Fruit fly (Drosophila melanogaster) whole organism, prepupa: ENCODE measurements around the gene CG11694.

Experiments used
- Blimp-1 ChIP-seq: fragments of 200-800 bp; sonication (Bioruptor generic); optimal IDR thresholded peaks from 3 replicates; lab custom pipeline; 2017; ENCODE audit warnings: missing biosample characterization, missing genetic modification characterization, mild to moderate bottlenecking, moderate library complexity, missing genetic modification reagents
- CG10631 ChIP-seq: fragments of 200-800 bp; sonication (Bioruptor generic); optimal IDR thresholded peaks from 2 replicates; lab custom pipeline; 2016; ENCODE audit warnings: missing biosample characterization, missing genetic modification characterization
- CG10669 ChIP-seq: fragments of 200-800 bp; sonication (Bioruptor generic); optimal IDR thresholded peaks from 3 replicates; lab custom pipeline; 2018; ENCODE audit warnings: missing biosample characterization, mild to moderate bottlenecking, missing genetic modification characterization, moderate library complexity
- CG11294 ChIP-seq: fragments of 200-800 bp; sonication (Bioruptor generic); IDR thresholded peaks from 2 replicates; pipeline ENCODE4 v1.3.6; 2022; ENCODE audit warnings: missing biosample characterization, missing genetic modification characterization
- CG11762 ChIP-seq: fragments of 200-800 bp; sonication (Bioruptor generic); optimal IDR thresholded peaks from 3 replicates; lab custom pipeline; 2016; ENCODE audit warnings: missing biosample characterization, missing genetic modification characterization; ENCODE audit not compliant: insufficient read depth
- CG11902 ChIP-seq: fragments of 200-800 bp; sonication (Bioruptor generic); optimal IDR thresholded peaks from 3 replicates; lab custom pipeline; 2016; ENCODE audit warnings: missing biosample characterization, missing genetic modification characterization
- CG15336 ChIP-seq: fragments of 200-800 bp; sonication (Bioruptor generic); IDR thresholded peaks from 2 replicates; pipeline ENCODE4 v1.3.6; 2022; ENCODE audit warnings: missing biosample characterization, missing genetic modification characterization
- CG1621 ChIP-seq: fragments of 200-800 bp; sonication (Bioruptor generic); optimal IDR thresholded peaks from 3 replicates; lab custom pipeline; 2018; ENCODE audit warnings: missing biosample characterization, mild to moderate bottlenecking, missing genetic modification characterization
- CG16779 ChIP-seq: fragments of 200-800 bp; sonication (Bioruptor generic); optimal IDR thresholded peaks from 3 replicates; lab custom pipeline; 2017; ENCODE audit warnings: missing biosample characterization, mild to moderate bottlenecking, missing genetic modification characterization
- CG31627 ChIP-seq: fragments of 200-800 bp; sonication (Bioruptor generic); optimal IDR thresholded peaks from 3 replicates; lab custom pipeline; 2016; ENCODE audit warnings: missing biosample characterization, missing genetic modification characterization
- CG32006 ChIP-seq: fragments of 200-800 bp; sonication (Bioruptor generic); optimal IDR thresholded peaks from 3 replicates; lab custom pipeline; 2017; ENCODE audit warnings: missing biosample characterization, mild to moderate bottlenecking, missing genetic modification characterization
- CG34406 ChIP-seq: fragments of 200-800 bp; sonication (Bioruptor generic); optimal IDR thresholded peaks from 3 replicates; lab custom pipeline; 2016; ENCODE audit warnings: missing biosample characterization, missing genetic modification characterization
- CG4318 ChIP-seq: fragments of 200-800 bp; sonication (Bioruptor generic); optimal IDR thresholded peaks from 3 replicates; lab custom pipeline; 2017; ENCODE audit warnings: missing biosample characterization, mild to moderate bottlenecking, missing genetic modification characterization
- CG6163 ChIP-seq: fragments of 200-800 bp; sonication (Bioruptor generic); IDR thresholded peaks from 3 replicates; pipeline ENCODE4 v1.3.6; 2022; ENCODE audit warnings: missing biosample characterization, missing genetic modification characterization
- CG6792 ChIP-seq: fragments of 200-800 bp; sonication (Bioruptor generic); optimal IDR thresholded peaks from 3 replicates; lab custom pipeline; 2016; ENCODE audit warnings: missing biosample characterization, missing genetic modification characterization
- CG6808 ChIP-seq: fragments of 200-800 bp; sonication (Bioruptor generic); optimal IDR thresholded peaks from 3 replicates; lab custom pipeline; 2017; ENCODE audit warnings: missing biosample characterization, missing genetic modification characterization, mild to moderate bottlenecking, moderate library complexity, missing genetic modification reagents
- CG6854 ChIP-seq: fragments of 200-800 bp; sonication (Bioruptor generic); optimal IDR thresholded peaks from 2 replicates; lab custom pipeline; 2017; ENCODE audit warnings: missing biosample characterization, mild to moderate bottlenecking, missing genetic modification characterization
- CG7368 ChIP-seq: fragments of 200-800 bp; sonication (Bioruptor generic); optimal IDR thresholded peaks from 3 replicates; lab custom pipeline; 2016; ENCODE audit warnings: missing biosample characterization, missing genetic modification characterization
- CG8632 ChIP-seq: fragments of 200-800 bp; sonication (Bioruptor generic); optimal IDR thresholded peaks from 3 replicates; lab custom pipeline; 2016; ENCODE audit warnings: missing biosample characterization, missing genetic modification characterization
- CG9139 ChIP-seq: fragments of 200-800 bp; sonication (Bioruptor generic); optimal IDR thresholded peaks from 3 replicates; lab custom pipeline; 2017; ENCODE audit warnings: missing biosample characterization, mild to moderate bottlenecking, missing genetic modification characterization
- Eip78C ChIP-seq: fragments of 200-800 bp; sonication (Bioruptor generic); peaks from one replicate; lab custom pipeline; 2016; ENCODE audit warnings: missing biosample characterization, missing genetic modification characterization
- Eip93F ChIP-seq: fragments of 200-800 bp; sonication (Bioruptor generic); optimal IDR thresholded peaks from 2 replicates; lab custom pipeline; 2016; ENCODE audit warnings: missing biosample characterization, mild to moderate bottlenecking, missing genetic modification characterization
- Ets21C ChIP-seq: fragments of 200-800 bp; sonication (Bioruptor generic); optimal IDR thresholded peaks from 3 replicates; lab custom pipeline; 2016; ENCODE audit warnings: missing biosample characterization, missing genetic modification characterization
- Ets96B ChIP-seq: fragments of 200-800 bp; optimal IDR thresholded peaks from 2 replicates; lab custom pipeline; 2019; ENCODE audit warnings: missing biosample characterization, mild to moderate bottlenecking, missing genetic modification characterization, moderate library complexity
- Gug ChIP-seq: fragments of 200-800 bp; sonication (Bioruptor generic); IDR thresholded peaks from 2 replicates; pipeline ENCODE4 v1.3.6; 2022; ENCODE audit warnings: missing biosample characterization, missing genetic modification characterization
- Hr38 ChIP-seq: sonication (Bioruptor generic); optimal IDR thresholded peaks from 2 replicates; lab custom pipeline; 2016; ENCODE audit warnings: missing biosample characterization, missing genetic modification characterization
- Hr39 ChIP-seq: fragments of 200-800 bp; sonication (Bioruptor generic); optimal IDR thresholded peaks from 2 replicates; lab custom pipeline; 2016; ENCODE audit warnings: missing biosample characterization, missing genetic modification characterization
- Hr4 ChIP-seq: fragments of 200-800 bp; sonication (Bioruptor generic); optimal IDR thresholded peaks from 3 replicates; lab custom pipeline; 2016; ENCODE audit warnings: missing biosample characterization, missing genetic modification characterization
- Lpt ChIP-seq: fragments of 200-800 bp; sonication (Bioruptor generic); optimal IDR thresholded peaks from 3 replicates; lab custom pipeline; 2016; ENCODE audit warnings: missing biosample characterization, missing genetic modification characterization
- Met ChIP-seq: fragments of 200-800 bp; sonication (Bioruptor generic); optimal IDR thresholded peaks from 3 replicates; lab custom pipeline; 2016; ENCODE audit warnings: missing biosample characterization, missing genetic modification characterization
- Smox ChIP-seq: fragments of 200-800 bp; sonication (Bioruptor generic); optimal IDR thresholded peaks from 3 replicates; lab custom pipeline; 2016; ENCODE audit warnings: missing biosample characterization, missing genetic modification characterization
- Sox102F ChIP-seq: fragments of 200-800 bp; sonication (Bioruptor generic); optimal IDR thresholded peaks from 2 replicates; lab custom pipeline; 2016; ENCODE audit warnings: missing biosample characterization, mild to moderate bottlenecking, missing genetic modification characterization
- Sox14 ChIP-seq: fragments of 200-800 bp; sonication (Bioruptor generic); optimal IDR thresholded peaks from 3 replicates; lab custom pipeline; 2016; ENCODE audit warnings: missing biosample characterization, missing genetic modification characterization
- Sox15 ChIP-seq: fragments of 200-800 bp; sonication (Bioruptor generic); optimal IDR thresholded peaks from 3 replicates; lab custom pipeline; 2016; ENCODE audit warnings: missing biosample characterization, missing genetic modification characterization
- achi ChIP-seq: fragments of 200-800 bp; sonication (Bioruptor generic); optimal IDR thresholded peaks from 3 replicates; lab custom pipeline; 2016; ENCODE audit warnings: missing biosample characterization, missing genetic modification characterization
- acj6 ChIP-seq: fragments of 200-800 bp; sonication (Bioruptor generic); optimal IDR thresholded peaks from 3 replicates; lab custom pipeline; 2016; ENCODE audit warnings: missing biosample characterization, missing genetic modification characterization
- cyc ChIP-seq: fragments of 200-800 bp; sonication (Bioruptor generic); optimal IDR thresholded peaks from 3 replicates; lab custom pipeline; 2016; ENCODE audit warnings: missing biosample characterization, missing genetic modification characterization
- dac ChIP-seq: fragments of 200-800 bp; sonication (Bioruptor generic); optimal IDR thresholded peaks from 2 replicates; lab custom pipeline; 2017; ENCODE audit warnings: missing biosample characterization, mild to moderate bottlenecking, missing genetic modification characterization
- esn ChIP-seq: fragments of 200-800 bp; sonication (Bioruptor generic); optimal IDR thresholded peaks from 2 replicates; lab custom pipeline; 2016; ENCODE audit warnings: missing biosample characterization, mild to moderate bottlenecking, missing genetic modification characterization, moderate library complexity
- fkh ChIP-seq: fragments of 200-800 bp; sonication (Bioruptor generic); optimal IDR thresholded peaks from 3 replicates; lab custom pipeline; 2017; ENCODE audit warnings: missing biosample characterization, mild to moderate bottlenecking, missing genetic modification characterization, moderate library complexity
- lz ChIP-seq: fragments of 200-800 bp; sonication (Bioruptor generic); optimal IDR thresholded peaks from 3 replicates; lab custom pipeline; 2016; ENCODE audit warnings: missing biosample characterization, missing genetic modification characterization
- net ChIP-seq: fragments of 200-800 bp; sonication (Bioruptor generic); optimal IDR thresholded peaks from 3 replicates; lab custom pipeline; 2016; ENCODE audit warnings: missing biosample characterization, missing genetic modification characterization
- pdm3 ChIP-seq: fragments of 200-800 bp; sonication (Bioruptor generic); optimal IDR thresholded peaks from 3 replicates; lab custom pipeline; 2016; ENCODE audit warnings: missing biosample characterization, missing genetic modification characterization
- spab ChIP-seq: fragments of 200-800 bp; sonication (Bioruptor generic); optimal IDR thresholded peaks from 2 replicates; lab custom pipeline; 2017; ENCODE audit warnings: missing biosample characterization, mild to moderate bottlenecking, missing genetic modification characterization, missing genetic modification reagents
- ss ChIP-seq, 2 experiments: fragments of 200-800 bp; sonication (Bioruptor generic); optimal IDR thresholded peaks; 2 replicates in 1 of 2; 3 replicates in 1 of 2; lab custom pipeline; 2017 to 2018; ENCODE audit warnings: mild to moderate bottlenecking in 2 of 2, missing biosample characterization in 2 of 2, missing genetic modification characterization in 2 of 2, moderate library complexity in 1 of 2
- svp ChIP-seq: fragments of 200-800 bp; sonication (Bioruptor generic); peaks from one replicate; lab custom pipeline; 2016; ENCODE audit warnings: missing biosample characterization, missing genetic modification characterization
- topi ChIP-seq: fragments of 200-800 bp; sonication (Bioruptor generic); optimal IDR thresholded peaks from 3 replicates; lab custom pipeline; 2016; ENCODE audit warnings: missing biosample characterization, missing genetic modification characterization

The CG11694 gene

dm6 chr3R:8269740-8270139 is 42.2 kb downstream of the CG11694 start, which contains the start of gene CG9630:
Gene CG9630 (minus strand): TSS chr3R:8269896.
- TF ChIP-seq achi (no peak), CG11294 (GFP tag; lab: Robert Waterston, UW) (no peak), CG32006 (GFP tag; lab: Kevin White, UChicago) (no peak), cyc (no peak), Blimp-1 (GFP tag; lab: Kevin White, UChicago) (no peak), acj6 (GFP tag; lab: Kevin White, UChicago) (no peak), fkh (GFP tag; lab: Kevin White, UChicago) (peak; percentile 94)
- TF ChIP-seq, all 60 proteins: peak for 1

- peak; percentile 85 for TF ChIP-seq Sox15
- TF ChIP-seq Sox102F (GFP tag; lab: Kevin White, UChicago) = peak; percentile 68
- peak; percentile 87 for TF ChIP-seq CG31627
- TF ChIP-seq Sox14 (GFP tag; lab: Kevin White, UChicago) = peak; percentile 66
- TF ChIP-seq Smox (GFP tag; lab: Kevin White, UChicago) = peak; percentile 80
- peak; percentile 79 for TF ChIP-seq cyc
- peak; percentile 94 for TF ChIP-seq svp (GFP tag; lab: Kevin White, UChicago)
- TF ChIP-seq Ets96B = peak; percentile 75
- peak; percentile 74 for TF ChIP-seq net (GFP tag; lab: Kevin White, UChicago)
- TF ChIP-seq acj6 (GFP tag; lab: Kevin White, UChicago) = peak; percentile 84
- peak; percentile 67 for TF ChIP-seq Gug
- TF ChIP-seq CG32006 (GFP tag; lab: Kevin White, UChicago) = peak; percentile 88
- no peak for TF ChIP-seq dac
- TF ChIP-seq CG1621 (tag; lab: Kevin White, UChicago) = no peak
- TF ChIP-seq CG9139 (GFP tag; lab: Kevin White, UChicago) = peak; percentile 7
- TF ChIP-seq topi (GFP tag; lab: Kevin White, UChicago) = peak; percentile 67
- TF ChIP-seq Eip78C (GFP tag; lab: Kevin White, UChicago) = peak; percentile 93
- peak; percentile 56 for TF ChIP-seq Blimp-1 (GFP tag; lab: Kevin White, UChicago)
- no peak for TF ChIP-seq Hr4 (GFP tag; lab: Kevin White, UChicago)
- TF ChIP-seq Hr38 (GFP tag; lab: Kevin White, UChicago) = no peak
- peak; percentile 73 for TF ChIP-seq CG11902 (GFP tag; lab: Kevin White, UChicago)
- TF ChIP-seq CG6808 (GFP tag; lab: Kevin White, UChicago) = peak; percentile 67
- peak; percentile 78 for TF ChIP-seq Ets21C (GFP tag; lab: Kevin White, UChicago)
- peak; percentile 76 for TF ChIP-seq CG11294 (GFP tag; lab: Robert Waterston, UW)
- peak; percentile 75 for TF ChIP-seq Met (GFP tag; lab: Kevin White, UChicago)
- TF ChIP-seq CG7368 (GFP tag; lab: Kevin White, UChicago) = peak; percentile 56
- TF ChIP-seq ss (GFP tag; optimal IDR thresholded peaks at IDR 0.05; lab: Kevin White, UChicago) = no peak
- peak; percentile 75 for TF ChIP-seq Lpt (GFP tag; lab: Kevin White, UChicago)
- TF ChIP-seq CG6792 = peak; percentile 70
- TF ChIP-seq CG16779 (tag; lab: Kevin White, UChicago) = no peak
- peak; percentile 42 for TF ChIP-seq CG6854
- TF ChIP-seq esn = peak; percentile 85
- peak; percentile 67 for TF ChIP-seq CG8632 (GFP tag; lab: Kevin White, UChicago)
- TF ChIP-seq CG11762 (GFP tag; lab: Kevin White, UChicago) = peak; percentile 69
- peak; percentile 86 for TF ChIP-seq lz (GFP tag; lab: Kevin White, UChicago)
- no peak for TF ChIP-seq CG4318 (GFP tag; lab: Kevin White, UChicago)
- TF ChIP-seq CG34406 (GFP tag; lab: Kevin White, UChicago) = peak; percentile 78
- TF ChIP-seq fkh (GFP tag; lab: Kevin White, UChicago) = peak; percentile 87
- TF ChIP-seq CG10669 = peak; percentile 70
- peak; percentile 36 for TF ChIP-seq Eip93F (GFP tag; lab: Kevin White, UChicago)
- peak; percentile 61 for TF ChIP-seq spab
- TF ChIP-seq CG15336 (GFP tag; lab: Robert Waterston, UW) = peak; percentile 76
- peak; percentile 68; the same call in 2 of the 3 replicates for TF ChIP-seq CG6163
- peak; percentile 79 for TF ChIP-seq Hr39 (GFP tag; lab: Kevin White, UChicago)
- no peak for TF ChIP-seq pdm3
- TF ChIP-seq CG10631 = peak; percentile 89
These were observed 47.4 kb downstream of the CG11694 start, which contains the start of the genes RPA1 and Mcm2 for dm6 chr3R:8264302-8265080. Gene RPA1 (minus strand): TSS chr3R:8264451. Gene Mcm2 (plus strand): TSS chr3R:8264970.
